Fruit fly (Drosophila melanogaster) whole organism, prepupa: ENCODE results near the gene CG4017.

Experiments used
- Blimp-1 ChIP-seq: fragments of 200-800 bp; sonication (Bioruptor generic); optimal IDR thresholded peaks from 3 replicates; lab custom pipeline; 2017; ENCODE audit warnings: missing biosample characterization, missing genetic modification characterization, mild to moderate bottlenecking, moderate library complexity, missing genetic modification reagents
- CG10631 ChIP-seq: fragments of 200-800 bp; sonication (Bioruptor generic); optimal IDR thresholded peaks from 2 replicates; lab custom pipeline; 2016; ENCODE audit warnings: missing biosample characterization, missing genetic modification characterization
- CG10669 ChIP-seq: fragments of 200-800 bp; sonication (Bioruptor generic); optimal IDR thresholded peaks from 3 replicates; lab custom pipeline; 2018; ENCODE audit warnings: missing biosample characterization, mild to moderate bottlenecking, missing genetic modification characterization, moderate library complexity
- CG11294 ChIP-seq: fragments of 200-800 bp; sonication (Bioruptor generic); IDR thresholded peaks from 2 replicates; pipeline ENCODE4 v1.3.6; 2022; ENCODE audit warnings: missing biosample characterization, missing genetic modification characterization
- CG11762 ChIP-seq: fragments of 200-800 bp; sonication (Bioruptor generic); optimal IDR thresholded peaks from 3 replicates; lab custom pipeline; 2016; ENCODE audit warnings: missing biosample characterization, missing genetic modification characterization; ENCODE audit not compliant: insufficient read depth
- CG1621 ChIP-seq: fragments of 200-800 bp; sonication (Bioruptor generic); optimal IDR thresholded peaks from 3 replicates; lab custom pipeline; 2018; ENCODE audit warnings: missing biosample characterization, mild to moderate bottlenecking, missing genetic modification characterization
- CG16779 ChIP-seq: fragments of 200-800 bp; sonication (Bioruptor generic); optimal IDR thresholded peaks from 3 replicates; lab custom pipeline; 2017; ENCODE audit warnings: missing biosample characterization, mild to moderate bottlenecking, missing genetic modification characterization
- CG3032 ChIP-seq: fragments of 200-800 bp; optimal IDR thresholded peaks from 2 replicates; lab custom pipeline; 2019; ENCODE audit warnings: missing biosample characterization, mild to moderate bottlenecking, missing genetic modification characterization, moderate library complexity
- CG31627 ChIP-seq: fragments of 200-800 bp; sonication (Bioruptor generic); optimal IDR thresholded peaks from 3 replicates; lab custom pipeline; 2016; ENCODE audit warnings: missing biosample characterization, missing genetic modification characterization
- CG32006 ChIP-seq: fragments of 200-800 bp; sonication (Bioruptor generic); optimal IDR thresholded peaks from 3 replicates; lab custom pipeline; 2017; ENCODE audit warnings: missing biosample characterization, mild to moderate bottlenecking, missing genetic modification characterization
- CG34406 ChIP-seq: fragments of 200-800 bp; sonication (Bioruptor generic); optimal IDR thresholded peaks from 3 replicates; lab custom pipeline; 2016; ENCODE audit warnings: missing biosample characterization, missing genetic modification characterization
- CG4318 ChIP-seq: fragments of 200-800 bp; sonication (Bioruptor generic); optimal IDR thresholded peaks from 3 replicates; lab custom pipeline; 2017; ENCODE audit warnings: missing biosample characterization, mild to moderate bottlenecking, missing genetic modification characterization
- CG6163 ChIP-seq: fragments of 200-800 bp; sonication (Bioruptor generic); IDR thresholded peaks from 3 replicates; pipeline ENCODE4 v1.3.6; 2022; ENCODE audit warnings: missing biosample characterization, missing genetic modification characterization
- CG6276 ChIP-seq: fragments of 200-800 bp; sonication (Bioruptor generic); optimal IDR thresholded peaks from 2 replicates; lab custom pipeline; 2017; ENCODE audit warnings: missing biosample characterization, mild to moderate bottlenecking, missing genetic modification characterization
- CG6792 ChIP-seq: fragments of 200-800 bp; sonication (Bioruptor generic); optimal IDR thresholded peaks from 3 replicates; lab custom pipeline; 2016; ENCODE audit warnings: missing biosample characterization, missing genetic modification characterization
- CG6808 ChIP-seq: fragments of 200-800 bp; sonication (Bioruptor generic); optimal IDR thresholded peaks from 3 replicates; lab custom pipeline; 2017; ENCODE audit warnings: missing biosample characterization, missing genetic modification characterization, mild to moderate bottlenecking, moderate library complexity, missing genetic modification reagents
- CG6854 ChIP-seq: fragments of 200-800 bp; sonication (Bioruptor generic); optimal IDR thresholded peaks from 2 replicates; lab custom pipeline; 2017; ENCODE audit warnings: missing biosample characterization, mild to moderate bottlenecking, missing genetic modification characterization
- CG7368 ChIP-seq: fragments of 200-800 bp; sonication (Bioruptor generic); optimal IDR thresholded peaks from 3 replicates; lab custom pipeline; 2016; ENCODE audit warnings: missing biosample characterization, missing genetic modification characterization
- CG8319 ChIP-seq: fragments of 200-800 bp; sonication (Bioruptor generic); optimal IDR thresholded peaks from 3 replicates; lab custom pipeline; 2016; ENCODE audit warnings: missing biosample characterization, missing genetic modification characterization
- CG9139 ChIP-seq: fragments of 200-800 bp; sonication (Bioruptor generic); optimal IDR thresholded peaks from 3 replicates; lab custom pipeline; 2017; ENCODE audit warnings: missing biosample characterization, mild to moderate bottlenecking, missing genetic modification characterization
- Eip78C ChIP-seq: fragments of 200-800 bp; sonication (Bioruptor generic); peaks from one replicate; lab custom pipeline; 2016; ENCODE audit warnings: missing biosample characterization, missing genetic modification characterization
- Ets21C ChIP-seq: fragments of 200-800 bp; sonication (Bioruptor generic); optimal IDR thresholded peaks from 3 replicates; lab custom pipeline; 2016; ENCODE audit warnings: missing biosample characterization, missing genetic modification characterization
- Hr39 ChIP-seq: fragments of 200-800 bp; sonication (Bioruptor generic); optimal IDR thresholded peaks from 2 replicates; lab custom pipeline; 2016; ENCODE audit warnings: missing biosample characterization, missing genetic modification characterization
- Hr4 ChIP-seq: fragments of 200-800 bp; sonication (Bioruptor generic); optimal IDR thresholded peaks from 3 replicates; lab custom pipeline; 2016; ENCODE audit warnings: missing biosample characterization, missing genetic modification characterization
- Lpt ChIP-seq: fragments of 200-800 bp; sonication (Bioruptor generic); optimal IDR thresholded peaks from 3 replicates; lab custom pipeline; 2016; ENCODE audit warnings: missing biosample characterization, missing genetic modification characterization
- Met ChIP-seq: fragments of 200-800 bp; sonication (Bioruptor generic); optimal IDR thresholded peaks from 3 replicates; lab custom pipeline; 2016; ENCODE audit warnings: missing biosample characterization, missing genetic modification characterization
- OdsH ChIP-seq: fragments of 200-800 bp; sonication (Bioruptor generic); optimal IDR thresholded peaks from 3 replicates; lab custom pipeline; 2016; ENCODE audit warnings: missing biosample characterization, missing genetic modification characterization
- Sox14 ChIP-seq: fragments of 200-800 bp; sonication (Bioruptor generic); optimal IDR thresholded peaks from 3 replicates; lab custom pipeline; 2016; ENCODE audit warnings: missing biosample characterization, missing genetic modification characterization
- Sox15 ChIP-seq: fragments of 200-800 bp; sonication (Bioruptor generic); optimal IDR thresholded peaks from 3 replicates; lab custom pipeline; 2016; ENCODE audit warnings: missing biosample characterization, missing genetic modification characterization
- achi ChIP-seq: fragments of 200-800 bp; sonication (Bioruptor generic); optimal IDR thresholded peaks from 3 replicates; lab custom pipeline; 2016; ENCODE audit warnings: missing biosample characterization, missing genetic modification characterization
- acj6 ChIP-seq: fragments of 200-800 bp; sonication (Bioruptor generic); optimal IDR thresholded peaks from 3 replicates; lab custom pipeline; 2016; ENCODE audit warnings: missing biosample characterization, missing genetic modification characterization
- cyc ChIP-seq: fragments of 200-800 bp; sonication (Bioruptor generic); optimal IDR thresholded peaks from 3 replicates; lab custom pipeline; 2016; ENCODE audit warnings: missing biosample characterization, missing genetic modification characterization
- dac ChIP-seq: fragments of 200-800 bp; sonication (Bioruptor generic); optimal IDR thresholded peaks from 2 replicates; lab custom pipeline; 2017; ENCODE audit warnings: missing biosample characterization, mild to moderate bottlenecking, missing genetic modification characterization
- dsx ChIP-seq: fragments of 200-800 bp; optimal IDR thresholded peaks from 3 replicates; lab custom pipeline; 2019; ENCODE audit warnings: missing biosample characterization, mild to moderate bottlenecking, missing genetic modification characterization, moderate library complexity; ENCODE audit not compliant: poor library complexity, severe bottlenecking
- eg ChIP-seq: fragments of 200-800 bp; sonication (Bioruptor generic); IDR thresholded peaks from 3 replicates; pipeline ENCODE4 v1.3.6; 2022; ENCODE audit warnings: missing biosample characterization, missing genetic modification characterization
- esn ChIP-seq: fragments of 200-800 bp; sonication (Bioruptor generic); optimal IDR thresholded peaks from 2 replicates; lab custom pipeline; 2016; ENCODE audit warnings: missing biosample characterization, mild to moderate bottlenecking, missing genetic modification characterization, moderate library complexity
- fd59A ChIP-seq: fragments of 200-800 bp; sonication (Bioruptor generic); optimal IDR thresholded peaks from 2 replicates; lab custom pipeline; 2017; ENCODE audit warnings: missing biosample characterization, mild to moderate bottlenecking, missing genetic modification characterization, missing genetic modification reagents
- fkh ChIP-seq: fragments of 200-800 bp; sonication (Bioruptor generic); optimal IDR thresholded peaks from 3 replicates; lab custom pipeline; 2017; ENCODE audit warnings: missing biosample characterization, mild to moderate bottlenecking, missing genetic modification characterization, moderate library complexity
- net ChIP-seq: fragments of 200-800 bp; sonication (Bioruptor generic); optimal IDR thresholded peaks from 3 replicates; lab custom pipeline; 2016; ENCODE audit warnings: missing biosample characterization, missing genetic modification characterization
- spab ChIP-seq: fragments of 200-800 bp; sonication (Bioruptor generic); optimal IDR thresholded peaks from 2 replicates; lab custom pipeline; 2017; ENCODE audit warnings: missing biosample characterization, mild to moderate bottlenecking, missing genetic modification characterization, missing genetic modification reagents
- ss ChIP-seq, 2 experiments: fragments of 200-800 bp; sonication (Bioruptor generic); optimal IDR thresholded peaks; 2 replicates in 1 of 2; 3 replicates in 1 of 2; lab custom pipeline; 2017 to 2018; ENCODE audit warnings: mild to moderate bottlenecking in 2 of 2, missing biosample characterization in 2 of 2, missing genetic modification characterization in 2 of 2, moderate library complexity in 1 of 2
- topi ChIP-seq: fragments of 200-800 bp; sonication (Bioruptor generic); optimal IDR thresholded peaks from 3 replicates; lab custom pipeline; 2016; ENCODE audit warnings: missing biosample characterization, missing genetic modification characterization
- vri ChIP-seq: fragments of 200-800 bp; sonication (Bioruptor generic); optimal IDR thresholded peaks from 3 replicates; lab custom pipeline; 2016; ENCODE audit warnings: missing biosample characterization, mild to moderate bottlenecking, missing genetic modification characterization

The CG4017 gene

DNA sequence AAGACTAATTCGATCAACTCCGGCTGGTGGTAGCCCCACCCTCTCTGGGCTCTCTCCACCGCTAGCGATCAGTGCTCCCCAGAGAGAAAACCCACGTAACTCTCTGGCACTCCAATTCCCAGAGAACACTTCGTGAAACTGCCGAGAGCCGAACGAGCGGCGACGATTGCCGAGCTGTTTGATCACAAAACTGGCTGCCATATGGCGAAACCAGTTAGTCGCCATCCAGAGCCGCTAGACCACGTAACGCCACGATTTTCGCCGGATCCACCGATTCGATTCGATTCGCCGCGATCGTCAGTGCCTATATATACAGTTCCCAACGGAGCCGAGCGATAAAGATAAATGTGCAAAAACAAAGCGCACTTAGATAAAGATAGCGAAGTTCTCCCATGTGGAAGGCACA lies 15.3 kb downstream of the CG4017 start, which contains the start of gene IP3K1 (continued):
- TF ChIP-seq dac (GFP tag; lab: Kevin White, UChicago) (no peak), CG8319 (no peak), CG6276 (peak; percentile 53), Sox15 (GFP tag; lab: Kevin White, UChicago) (no peak), fkh (peak; percentile 54), CG6163 (GFP tag; lab: Robert Waterston, UW) (peak; percentile 80; the same call in 2 of the 3 replicates), CG34406 (GFP tag; lab: Kevin White, UChicago) (peak; percentile 11), CG6808 (GFP tag; lab: Kevin White, UChicago) (peak; percentile 43), spab (GFP tag; lab: Kevin White, UChicago) (peak; percentile 31), Ets21C (GFP tag; lab: Kevin White, UChicago) (no peak)

- TF ChIP-seq Eip78C (GFP tag; lab: Kevin White, UChicago) (peak; percentile 51), net (GFP tag; lab: Kevin White, UChicago) (no peak), Blimp-1 (GFP tag; lab: Kevin White, UChicago) (peak; percentile 21), Hr39 (GFP tag; lab: Kevin White, UChicago) (no peak), vri (GFP tag; lab: Kevin White, UChicago) (peak; percentile 35), CG6163 (GFP tag; lab: Robert Waterston, UW) (no peak), Met (GFP tag; lab: Kevin White, UChicago) (no peak), CG10631 (GFP tag; lab: Kevin White, UChicago) (no peak), fkh (peak; percentile 28), CG10669 (GFP tag; lab: Kevin White, UChicago) (no peak)
Observed at dm6 chr2L:9783130-9783529, 16.3 kb downstream of the CG4017 start.

- TF ChIP-seq CG3032 (peak; percentile 3), Eip78C (GFP tag; lab: Kevin White, UChicago) (peak; percentile 52), CG32006 (GFP tag; lab: Kevin White, UChicago) (no peak), achi (GFP tag; lab: Kevin White, UChicago) (no peak), dac (GFP tag; lab: Kevin White, UChicago) (no peak), CG11294 (GFP tag; lab: Robert Waterston, UW) (no peak), ss (GFP tag; optimal IDR thresholded peaks at IDR 0.05; lab: Kevin White, UChicago) (peak; percentile 17 to 24), CG6854 (no peak), CG9139 (no peak), acj6 (GFP tag; lab: Kevin White, UChicago) (no peak)
Observed at dm6 chr2L:9784468-9784867, 17.6 kb downstream of the CG4017 start.

DNA sequence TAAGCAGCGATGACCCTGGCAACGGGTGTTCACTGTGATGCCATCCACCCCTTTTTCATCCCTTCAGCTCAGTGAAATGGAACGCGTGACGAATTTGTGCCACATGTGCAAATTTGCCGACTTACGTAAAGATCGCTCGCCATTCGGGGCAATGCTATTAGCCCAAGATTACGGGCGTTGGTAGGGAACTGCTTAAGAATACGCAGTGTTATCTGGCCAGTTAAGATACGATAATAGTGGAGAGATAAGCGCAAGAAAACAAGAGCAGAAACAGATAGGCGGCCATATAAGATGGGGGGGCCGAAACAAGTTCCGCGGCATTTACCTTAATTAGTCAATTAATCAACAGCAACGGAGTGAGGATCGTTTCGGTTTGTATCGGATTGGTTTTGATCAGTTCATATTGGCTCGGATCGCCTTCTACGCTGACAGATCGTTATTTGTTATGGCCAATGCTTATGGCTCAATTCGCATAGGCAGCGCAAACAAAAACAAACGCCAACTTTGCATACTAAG lies 19.1 kb downstream of the CG4017 start:
- TF ChIP-seq Eip78C (GFP tag; lab: Kevin White, UChicago) (peak; percentile 65), fd59A (peak; percentile 15), Sox14 (GFP tag; lab: Kevin White, UChicago) (no peak), topi (GFP tag; lab: Kevin White, UChicago) (no peak), CG10631 (GFP tag; lab: Kevin White, UChicago) (no peak), eg (GFP tag; lab: Robert Waterston, UW) (0 out of 3 replicates have a peak, but pooled peaks have one; percentile 6), CG6854 (no peak), Sox15 (GFP tag; lab: Kevin White, UChicago) (no peak), Hr39 (GFP tag; lab: Kevin White, UChicago) (no peak), CG4318 (GFP tag; lab: Kevin White, UChicago) (no peak), CG16779 (tag; lab: Kevin White, UChicago) (no peak), CG1621 (tag; lab: Kevin White, UChicago) (peak; percentile 1), vri (GFP tag; lab: Kevin White, UChicago) (peak; percentile 95), dsx (GFP tag; lab: Kevin White, UChicago) (no peak), CG6792 (GFP tag; lab: Kevin White, UChicago) (peak; percentile 43), CG8319 (no peak), Ets21C (GFP tag; lab: Kevin White, UChicago) (no peak), cyc (GFP tag; lab: Kevin White, UChicago) (no peak), spab (GFP tag; lab: Kevin White, UChicago) (no peak), Hr4 (GFP tag; lab: Kevin White, UChicago) (no peak), ss (GFP tag; optimal IDR thresholded peaks at IDR 0.05; lab: Kevin White, UChicago) (peak in 1 of 2 experiments; percentile 31), CG7368 (GFP tag; lab: Kevin White, UChicago) (no peak), OdsH (GFP tag; lab: Kevin White, UChicago) (peak; percentile 9), CG31627 (GFP tag; lab: Kevin White, UChicago) (no peak), Lpt (no peak), fkh (peak; percentile 62), esn (GFP tag; lab: Kevin White, UChicago) (peak; percentile 14), net (GFP tag; lab: Kevin White, UChicago) (no peak), CG11762 (GFP tag; lab: Kevin White, UChicago) (no peak)
